Fruit fly (Drosophila melanogaster) whole organism, embryonic: ENCODE measurements around the gene bi.

ENCODE experiments used
- BEAF-32 ChIP-seq: fragments of 200-800 bp; sonication (Bioruptor generic); optimal IDR thresholded peaks from 3 replicates; lab custom pipeline; 2017; ENCODE audit warnings: missing biosample characterization, missing genetic modification characterization, mild to moderate bottlenecking, moderate library complexity, missing genetic modification reagents
- BtbVII ChIP-seq: fragments of 200-800 bp; sonication (Bioruptor generic); optimal IDR thresholded peaks from 3 replicates; lab custom pipeline; 2017; ENCODE audit warnings: missing biosample characterization, mild to moderate bottlenecking, missing genetic modification characterization
- C15 ChIP-seq: fragments of 200-800 bp; sonication (Bioruptor generic); IDR thresholded peaks from 3 replicates; pipeline ENCODE4 v1.3.6; 2022; ENCODE audit warnings: missing biosample characterization, missing genetic modification characterization
- CG10209 ChIP-seq: fragments of 200-800 bp; sonication (Bioruptor generic); optimal IDR thresholded peaks from 3 replicates; lab custom pipeline; 2017; ENCODE audit warnings: missing biosample characterization, mild to moderate bottlenecking, missing genetic modification characterization, missing genetic modification reagents
- CG10274 ChIP-seq: fragments of 200-800 bp; sonication (Bioruptor generic); optimal IDR thresholded peaks from 3 replicates; lab custom pipeline; 2017; ENCODE audit warnings: missing biosample characterization, mild to moderate bottlenecking, missing genetic modification characterization
- CG11695 ChIP-seq: fragments of 200-800 bp; sonication (Bioruptor generic); IDR thresholded peaks from 3 replicates; pipeline ENCODE4 v1.3.6; 2022; ENCODE audit warnings: missing biosample characterization, missing genetic modification characterization
- CG11696 ChIP-seq: fragments of 200-800 bp; sonication (Bioruptor generic); IDR thresholded peaks from 2 replicates; pipeline ENCODE4 v1.3.6; 2022; ENCODE audit warnings: missing biosample characterization, missing genetic modification characterization
- CG12071 ChIP-seq: fragments of 200-800 bp; sonication (Bioruptor generic); optimal IDR thresholded peaks from 3 replicates; lab custom pipeline; 2018; ENCODE audit warnings: missing biosample characterization, mild to moderate bottlenecking, missing genetic modification characterization
- CG12942 ChIP-seq: fragments of 200-800 bp; sonication (Bioruptor generic); optimal IDR thresholded peaks from 3 replicates; lab custom pipeline; 2016; ENCODE audit warnings: missing biosample characterization, missing genetic modification characterization
- CG14014 ChIP-seq: fragments of 200-800 bp; sonication (Bioruptor generic); IDR thresholded peaks from 2 replicates; pipeline ENCODE4 v1.3.6; 2022; ENCODE audit warnings: missing biosample characterization, missing genetic modification characterization
- CG1603 ChIP-seq: fragments of 200-800 bp; sonication (Bioruptor generic); optimal IDR thresholded peaks from 2 replicates; lab custom pipeline; 2019; ENCODE audit warnings: missing biosample characterization, mild to moderate bottlenecking, missing genetic modification characterization, moderate library complexity
- CG17829 ChIP-seq: fragments of 200-800 bp; optimal IDR thresholded peaks from 2 replicates; lab custom pipeline; 2019; ENCODE audit warnings: missing biosample characterization, mild to moderate bottlenecking, missing genetic modification characterization, moderate library complexity
- CG18262 ChIP-seq: fragments of 200-800 bp; optimal IDR thresholded peaks from 3 replicates; lab custom pipeline; 2019; ENCODE audit warnings: missing biosample characterization, mild to moderate bottlenecking, missing genetic modification characterization, moderate library complexity
- CG1832 ChIP-seq: fragments of 200-800 bp; sonication (Bioruptor generic); optimal IDR thresholded peaks from 2 replicates; lab custom pipeline; 2017; ENCODE audit warnings: missing biosample characterization, mild to moderate bottlenecking, missing genetic modification characterization, inconsistent platforms
- CG2889 ChIP-seq: fragments of 200-800 bp; sonication (Bioruptor generic); IDR thresholded peaks from 3 replicates; pipeline ENCODE4 v1.3.6; 2022; ENCODE audit warnings: missing biosample characterization, missing genetic modification characterization
- CG31441 ChIP-seq: fragments of 200-800 bp; sonication (Bioruptor generic); IDR thresholded peaks from 2 replicates; pipeline ENCODE4 v1.3.6; 2022; ENCODE audit warnings: missing biosample characterization, missing genetic modification characterization
- CG32532 ChIP-seq: fragments of 200-800 bp; sonication (Bioruptor generic); IDR thresholded peaks from 2 replicates; pipeline ENCODE4 v1.3.6; 2022; ENCODE audit warnings: missing biosample characterization, missing genetic modification characterization
- CG32772 ChIP-seq: fragments of 200-800 bp; sonication (Bioruptor generic); IDR thresholded peaks from 2 replicates; pipeline ENCODE4 v1.3.6; 2022; ENCODE audit warnings: missing biosample characterization, missing genetic modification characterization
- CG4424 ChIP-seq: fragments of 200-800 bp; sonication (Bioruptor generic); optimal IDR thresholded peaks from 3 replicates; lab custom pipeline; 2016; ENCODE audit warnings: missing biosample characterization, missing genetic modification characterization
- CG7839 ChIP-seq: fragments of 200-800 bp; sonication (Bioruptor generic); optimal IDR thresholded peaks from 3 replicates; lab custom pipeline; 2018; ENCODE audit warnings: missing biosample characterization, mild to moderate bottlenecking, missing genetic modification characterization, moderate library complexity
- Chrac-16 ChIP-seq: fragments of 200-800 bp; sonication (Bioruptor generic); optimal IDR thresholded peaks from 3 replicates; lab custom pipeline; 2016; ENCODE audit warnings: missing biosample characterization, missing genetic modification characterization
- CrebB ChIP-seq: fragments of 200-800 bp; sonication (Bioruptor generic); optimal IDR thresholded peaks from 3 replicates; lab custom pipeline; 2018; ENCODE audit warnings: missing biosample characterization, mild to moderate bottlenecking, missing genetic modification characterization
- D ChIP-seq, 2 experiments: fragments of 200-800 bp in 1 of 2; fragments of >200 bp in 1 of 2; sonication (Bioruptor generic) in 1 of 2; optimal IDR thresholded peaks; 2 replicates in 1 of 2; 3 replicates in 1 of 2; lab custom pipeline; 2017; ENCODE audit warnings: mild to moderate bottlenecking in 1 of 2, missing biosample characterization in 1 of 2, missing genetic modification characterization in 1 of 2, missing genetic modification reagents in 1 of 2
- Dip2 ChIP-seq: fragments of 200-800 bp; sonication (Bioruptor generic); IDR thresholded peaks from 2 replicates; pipeline ENCODE4 v1.3.6; 2022; ENCODE audit warnings: missing biosample characterization, missing genetic modification characterization
- E2f1 ChIP-seq: fragments of 200-800 bp; sonication (Bioruptor generic); IDR thresholded peaks from 2 replicates; pipeline ENCODE4 v1.3.6; 2022; ENCODE audit warnings: missing biosample characterization, missing genetic modification characterization
- Gug ChIP-seq: fragments of 200-800 bp; sonication (Bioruptor generic); IDR thresholded peaks from 4 replicates; pipeline ENCODE4 v1.3.6; 2022; ENCODE audit warnings: missing biosample characterization, missing genetic modification characterization
- Kr ChIP-seq: fragments of 200-800 bp; sonication (Bioruptor generic); optimal IDR thresholded peaks from 2 replicates; lab custom pipeline; 2017; ENCODE audit warnings: missing biosample characterization, mild to moderate bottlenecking, missing genetic modification characterization
- Myb ChIP-seq: fragments of 200-800 bp; sonication (Bioruptor generic); optimal IDR thresholded peaks from 2 replicates; lab custom pipeline; 2016; ENCODE audit warnings: missing biosample characterization, missing genetic modification characterization
- Optix ChIP-seq: fragments of 200-800 bp; sonication (Bioruptor generic); IDR thresholded peaks from 3 replicates; pipeline ENCODE4 v1.3.6; 2022; ENCODE audit warnings: missing biosample characterization, missing genetic modification characterization
- Pdp1 ChIP-seq, 2 experiments: fragments of 200-800 bp; sonication (Bioruptor generic); optimal IDR thresholded peaks; 3 replicates each; lab custom pipeline; 2016; ENCODE audit warnings: missing biosample characterization in 2 of 2, missing genetic modification characterization in 2 of 2, mild to moderate bottlenecking in 1 of 2, moderate library complexity in 1 of 2
- Ravus ChIP-seq: fragments of 200-800 bp; sonication (Bioruptor generic); IDR thresholded peaks from 2 replicates; pipeline ENCODE4 v1.3.6; 2022; ENCODE audit warnings: missing biosample characterization, missing genetic modification characterization
- Six4 ChIP-seq: fragments of 200-800 bp; sonication (Bioruptor generic); optimal IDR thresholded peaks from 2 replicates; lab custom pipeline; 2016; ENCODE audit warnings: missing biosample characterization, missing genetic modification characterization
- Vsx1 ChIP-seq: fragments of 200-800 bp; sonication (Bioruptor generic); optimal IDR thresholded peaks from 2 replicates; lab custom pipeline; 2017; ENCODE audit warnings: missing biosample characterization, mild to moderate bottlenecking, missing genetic modification characterization, missing genetic modification reagents
- ap ChIP-seq: fragments of 200-800 bp; sonication (Bioruptor generic); IDR thresholded peaks from 2 replicates; pipeline ENCODE4 v1.3.6; 2022; ENCODE audit warnings: missing biosample characterization, missing genetic modification characterization
- cg ChIP-seq: fragments of 200-800 bp; sonication (Bioruptor generic); optimal IDR thresholded peaks from 3 replicates; lab custom pipeline; 2019; ENCODE audit warnings: missing biosample characterization, mild to moderate bottlenecking, missing genetic modification characterization, moderate library complexity
- chm ChIP-seq: fragments of 200-800 bp; sonication (Bioruptor generic); IDR thresholded peaks from 2 replicates; pipeline ENCODE4 v1.3.6; 2022; ENCODE audit warnings: missing biosample characterization, missing genetic modification characterization
- dmrt11E ChIP-seq: fragments of 200-800 bp; sonication (Bioruptor generic); optimal IDR thresholded peaks from 3 replicates; lab custom pipeline; 2018; ENCODE audit warnings: missing biosample characterization, mild to moderate bottlenecking, missing genetic modification characterization, moderate library complexity
- ftz-f1 ChIP-seq: fragments of 200-800 bp; sonication (Bioruptor generic); optimal IDR thresholded peaks from 2 replicates; lab custom pipeline; 2016; ENCODE audit warnings: missing biosample characterization, missing genetic modification characterization
- gfzf ChIP-seq: fragments of 200-800 bp; sonication (Bioruptor generic); optimal IDR thresholded peaks from 2 replicates; lab custom pipeline; 2016; ENCODE audit warnings: missing biosample characterization, mild to moderate bottlenecking, missing genetic modification characterization, moderate library complexity
- lmd ChIP-seq: fragments of 200-800 bp; sonication (Bioruptor generic); IDR thresholded peaks from 2 replicates; pipeline ENCODE4 v1.3.6; 2022; ENCODE audit warnings: missing biosample characterization, missing genetic modification characterization
- nau ChIP-seq: fragments of 200-800 bp; sonication (Bioruptor generic); optimal IDR thresholded peaks from 3 replicates; lab custom pipeline; 2017; ENCODE audit warnings: missing biosample characterization, mild to moderate bottlenecking, missing genetic modification characterization, missing genetic modification reagents
- nmo ChIP-seq: fragments of 200-800 bp; sonication (Bioruptor generic); optimal IDR thresholded peaks from 2 replicates; lab custom pipeline; 2018; ENCODE audit warnings: missing biosample characterization, mild to moderate bottlenecking, missing genetic modification characterization, moderate library complexity
- pum ChIP-seq: fragments of 200-800 bp; sonication (Bioruptor generic); optimal IDR thresholded peaks from 2 replicates; lab custom pipeline; 2016; ENCODE audit warnings: missing biosample characterization, missing genetic modification characterization
- ranshi ChIP-seq: fragments of 200-800 bp; sonication (Bioruptor generic); IDR thresholded peaks from 2 replicates; pipeline ENCODE4 v1.3.6; 2022; ENCODE audit warnings: missing biosample characterization, missing genetic modification characterization
- run ChIP-seq: fragments of 200-800 bp; sonication (Bioruptor generic); optimal IDR thresholded peaks from 3 replicates; lab custom pipeline; 2018; ENCODE audit warnings: missing biosample characterization, mild to moderate bottlenecking, missing genetic modification characterization
- sens-2 ChIP-seq: fragments of 200-800 bp; sonication (Bioruptor generic); IDR thresholded peaks from 2 replicates; pipeline ENCODE4 v1.3.6; 2022; ENCODE audit warnings: missing biosample characterization, missing genetic modification characterization
- sima ChIP-seq: fragments of 200-800 bp; sonication (Bioruptor generic); optimal IDR thresholded peaks from 2 replicates; lab custom pipeline; 2016; ENCODE audit warnings: missing biosample characterization, missing genetic modification characterization
- slbo ChIP-seq: fragments of 200-800 bp; sonication (Bioruptor generic); IDR thresholded peaks from 2 replicates; pipeline ENCODE4 v1.3.6; 2022; ENCODE audit warnings: missing biosample characterization, missing genetic modification characterization
- trh ChIP-seq: fragments of 200-800 bp; sonication (Bioruptor generic); optimal IDR thresholded peaks from 2 replicates; lab custom pipeline; 2016; ENCODE audit warnings: missing biosample characterization, missing genetic modification characterization
- wek ChIP-seq: fragments of 200-800 bp; sonication (Bioruptor generic); optimal IDR thresholded peaks from 3 replicates; lab custom pipeline; 2018; ENCODE audit warnings: missing biosample characterization, mild to moderate bottlenecking, missing genetic modification characterization, moderate library complexity

The bi gene

DNA sequence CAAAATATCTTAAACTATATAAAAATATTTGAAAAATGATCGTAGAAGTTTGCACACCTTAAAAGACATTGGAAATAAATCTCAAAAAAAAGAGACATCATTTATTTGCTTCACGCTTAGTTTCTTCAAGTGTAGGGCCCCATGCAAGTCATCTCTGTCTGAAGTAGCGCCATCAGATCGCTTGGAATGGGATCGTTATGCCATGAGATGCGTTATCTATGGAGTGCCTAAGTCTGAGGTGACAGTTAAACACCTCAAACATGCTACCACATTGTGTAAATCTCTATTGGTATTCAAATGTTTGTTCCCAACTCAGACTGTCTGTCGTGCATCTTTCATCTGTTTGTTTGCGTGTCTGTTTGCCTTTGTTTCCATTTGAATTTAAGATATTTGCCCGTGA lies 45.1 kb downstream of the bi start (continued):
- TF ChIP-seq slbo (GFP tag; lab: Robert Waterston, UW), result no peak
- TF ChIP-seq ap (GFP tag; lab: Robert Waterston, UW), result no peak
- TF ChIP-seq lmd (GFP tag; lab: Robert Waterston, UW), result no peak; the same call in 1 of the 2 replicates
- no peak for TF ChIP-seq Gug
- TF ChIP-seq chm (GFP tag; lab: Robert Waterston, UW), result no peak
- TF ChIP-seq CG1603, result peak; percentile 57
- TF ChIP-seq CG18262, result peak; percentile 50
- no peak for TF ChIP-seq Ravus (GFP tag; lab: Robert Waterston, UW)
- no peak for TF ChIP-seq Dip2 (GFP tag; lab: Robert Waterston, UW)
- TF ChIP-seq Optix (GFP tag; lab: Robert Waterston, UW), result no peak
- TF ChIP-seq CG11695 (GFP tag; lab: Robert Waterston, UW), result no peak
- peak; percentile 8 for TF ChIP-seq Six4 (GFP tag; lab: Kevin White, UChicago)
- TF ChIP-seq Chrac-16 (GFP tag; lab: Kevin White, UChicago), result peak; percentile 16
- TF ChIP-seq sima, result no peak
- TF ChIP-seq dmrt11E, result peak; percentile 60
- TF ChIP-seq CG17829, result peak; percentile 18
- TF ChIP-seq CG2889 (GFP tag; lab: Robert Waterston, UW), result no peak
- TF ChIP-seq C15 (GFP tag; lab: Robert Waterston, UW), result no peak
- no peak for TF ChIP-seq nau (GFP tag; lab: Kevin White, UChicago)
- TF ChIP-seq Myb (GFP tag; lab: Kevin White, UChicago), result no peak
- peak; percentile 4 for TF ChIP-seq run (tag; lab: Kevin White, UChicago)
- no peak for TF ChIP-seq BtbVII (GFP tag; lab: Kevin White, UChicago)
- TF ChIP-seq sens-2 (GFP tag; lab: Robert Waterston, UW), result no peak
- 0 out of 2 replicates have a peak, but pooled peaks have one; percentile 11 for TF ChIP-seq E2f1 (GFP tag; lab: Robert Waterston, UW)
- no peak for TF ChIP-seq CG11696 (GFP tag; lab: Robert Waterston, UW)
- no peak for TF ChIP-seq cg (GFP tag; lab: Kevin White, UChicago)
- peak; percentile 4 for TF ChIP-seq Vsx1
- no peak for TF ChIP-seq CG14014 (GFP tag; lab: Robert Waterston, UW)
- TF ChIP-seq BEAF-32 (GFP tag; lab: Kevin White, UChicago), result no peak
- peak; percentile 35 for TF ChIP-seq CG7839 (tag; lab: Kevin White, UChicago)
- peak; percentile 14 for TF ChIP-seq CG10209
- TF ChIP-seq CG31441, result peak; percentile 56
- TF ChIP-seq nmo (GFP tag; lab: Kevin White, UChicago), result peak; percentile 44
- no peak for TF ChIP-seq ftz-f1 (GFP tag; lab: Kevin White, UChicago)
- no peak for TF ChIP-seq CrebB
- no peak for TF ChIP-seq CG10274
- no peak for TF ChIP-seq CG1832
- TF ChIP-seq CG4424 (GFP tag; lab: Kevin White, UChicago), result peak; percentile 42
- peak in 1 of 2 experiments; percentile 55 for TF ChIP-seq Pdp1 (GFP tag; optimal IDR thresholded peaks at IDR 0.05; lab: Kevin White, UChicago)
- no peak for TF ChIP-seq CG12942 (GFP tag; lab: Kevin White, UChicago)
- TF ChIP-seq trh (GFP tag; lab: Kevin White, UChicago), result no peak
- TF ChIP-seq ranshi (GFP tag; lab: Robert Waterston, UW), result 0 out of 2 replicates have a peak, but pooled peaks have one; percentile 30
- TF ChIP-seq CG32772 (GFP tag; lab: Robert Waterston, UW), result 0 out of 2 replicates have a peak, but pooled peaks have one; percentile 19
- no peak for TF ChIP-seq CG12071 (GFP tag; lab: Kevin White, UChicago)
- no peak for TF ChIP-seq wek (GFP tag; lab: Kevin White, UChicago)
- TF ChIP-seq gfzf, result no peak
- TF ChIP-seq D (optimal IDR thresholded peaks at IDR 0.05; lab: Kevin White, UChicago), result no peak
- TF ChIP-seq D (GFP tag; optimal IDR thresholded peaks at IDR 0.05; lab: Kevin White, UChicago), result peak; percentile 36
- TF ChIP-seq pum (GFP tag; lab: Kevin White, UChicago), result no peak
- no peak for TF ChIP-seq CG32532 (GFP tag; lab: Robert Waterston, UW)
- TF ChIP-seq Kr (GFP tag; lab: Kevin White, UChicago), result peak; percentile 28
